Worm (Caenorhabditis elegans) whole organism, L4/young adult: ENCODE results near the gene Y54G2A.45.
A peak's percentile ranks its signal among the peaks of the same experiment; 100 is the strongest.

Experiments used
- W03F9.2 ChIP-seq: fragments of 150-350 bp; optimal IDR thresholded peaks from 2 replicates; lab custom pipeline; 2014; ENCODE audit warnings: missing biosample characterization, missing genetic modification characterization
- dao-5 ChIP-seq: sonication (generic microtip); optimal IDR thresholded peaks from 2 replicates; lab custom pipeline; 2016; ENCODE audit warnings: missing genotype, missing genetic modification characterization, moderate library complexity, missing compliant biosample characterization
- him-1 ChIP-seq: sonication (generic microtip); optimal IDR thresholded peaks from 2 replicates; lab custom pipeline; 2016; ENCODE audit warnings: missing genotype, missing genetic modification reagents, missing genetic modification characterization, missing compliant biosample characterization

The Y54G2A.45 gene

DNA sequence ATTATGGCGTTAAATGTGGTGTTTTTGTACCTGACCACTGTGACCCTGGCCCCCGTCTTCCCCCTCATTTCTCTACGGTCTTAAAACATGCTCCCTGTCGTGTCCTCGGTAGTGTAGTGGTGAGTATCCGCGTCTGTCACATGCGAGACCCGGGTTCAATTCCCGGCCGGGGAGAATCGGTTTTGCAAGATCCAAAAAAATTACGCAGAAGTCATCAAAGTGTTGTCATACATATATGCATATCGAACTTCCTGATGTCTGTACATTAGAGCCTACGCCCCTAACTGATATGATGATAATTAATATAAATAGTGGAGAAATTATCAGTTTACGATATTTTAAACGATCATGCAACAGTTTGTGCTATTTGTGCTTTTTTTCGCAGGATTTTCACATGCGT lies at the start of gene Y54G2A.45:
Gene Y54G2A.45, plus strand, starts transcription at position 333 of the 400 bp plus-strand sequence.
- peak; percentile 71 for TF ChIP-seq W03F9.2
- peak; percentile 1 for TF ChIP-seq him-1 (tag; lab: Kevin White, UChicago)
- peak; percentile 65 for TF ChIP-seq dao-5 (tag; lab: Kevin White, UChicago)

DNA sequence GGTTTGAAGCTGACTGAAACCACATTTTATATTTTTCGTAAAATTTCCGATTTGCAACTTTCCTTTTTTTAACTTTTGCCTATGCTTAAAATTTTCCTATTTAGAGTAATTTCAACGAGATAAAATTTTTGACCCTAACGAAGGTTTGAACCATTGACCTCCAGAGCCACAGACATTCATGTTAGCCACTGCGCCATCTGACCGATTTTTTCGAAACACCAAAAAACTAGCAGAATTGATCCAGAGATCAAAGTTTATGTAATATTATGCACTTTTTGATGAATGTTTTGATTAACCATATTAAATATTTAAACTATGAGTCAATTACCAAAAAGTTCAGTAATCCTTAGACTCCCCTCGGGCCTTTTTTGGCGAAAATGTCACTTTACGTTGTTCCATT lies 47.6 kb upstream of the Y54G2A.45 start:
- TF ChIP-seq W03F9.2: no peak
- TF ChIP-seq dao-5 (tag; lab: Kevin White, UChicago): no peak
- TF ChIP-seq him-1 (tag; lab: Kevin White, UChicago): no peak

DNA sequence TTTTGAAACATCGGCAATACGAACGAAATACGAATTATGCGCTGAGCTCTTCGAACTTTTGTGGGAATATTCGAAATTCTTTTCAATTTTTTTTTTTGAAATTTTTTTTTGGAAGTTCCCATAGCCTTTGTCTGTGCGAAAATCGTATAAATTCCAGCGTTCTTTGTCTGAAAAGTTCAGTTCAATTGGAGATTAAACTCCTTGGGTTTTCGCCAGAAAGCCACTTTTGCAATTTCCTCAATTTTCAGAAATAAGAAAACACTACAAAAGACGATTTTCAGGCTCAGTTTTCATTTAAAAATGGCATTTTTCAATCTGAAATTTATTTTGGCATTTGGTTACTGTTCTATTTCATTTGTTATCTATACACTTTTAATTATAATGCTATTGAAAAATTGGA lies 46.5 kb upstream of the Y54G2A.45 start, which contains the start of gene Y54G2A.38:
Gene Y54G2A.38, plus strand, starts transcription at position 301 of the 400 bp plus-strand sequence.
- TF ChIP-seq dao-5 (tag; lab: Kevin White, UChicago) (no peak), W03F9.2 (no peak)

DNA sequence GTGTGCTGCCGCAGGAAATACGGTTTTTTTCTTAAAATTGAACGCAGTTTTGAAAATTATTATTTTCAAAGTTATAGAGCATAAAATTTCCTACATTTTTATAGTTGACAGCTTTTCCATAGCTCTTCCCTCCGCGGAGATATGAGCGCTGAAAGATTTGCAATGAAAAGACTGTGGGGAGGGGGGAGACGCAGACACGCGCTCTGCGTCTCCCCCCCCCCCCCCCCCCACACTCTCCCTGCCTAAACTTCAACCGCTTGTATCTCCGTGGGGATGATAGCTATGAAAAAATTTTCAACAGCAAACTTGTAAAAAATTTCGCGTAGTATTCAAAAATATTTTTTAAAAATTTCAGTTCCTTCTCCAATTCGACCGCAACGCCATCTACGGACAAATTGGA lies 44.2 kb upstream of the Y54G2A.45 start:
- TF ChIP-seq W03F9.2 (no peak), dao-5 (tag; lab: Kevin White, UChicago) (no peak), him-1 (tag; lab: Kevin White, UChicago) (no peak)

DNA sequence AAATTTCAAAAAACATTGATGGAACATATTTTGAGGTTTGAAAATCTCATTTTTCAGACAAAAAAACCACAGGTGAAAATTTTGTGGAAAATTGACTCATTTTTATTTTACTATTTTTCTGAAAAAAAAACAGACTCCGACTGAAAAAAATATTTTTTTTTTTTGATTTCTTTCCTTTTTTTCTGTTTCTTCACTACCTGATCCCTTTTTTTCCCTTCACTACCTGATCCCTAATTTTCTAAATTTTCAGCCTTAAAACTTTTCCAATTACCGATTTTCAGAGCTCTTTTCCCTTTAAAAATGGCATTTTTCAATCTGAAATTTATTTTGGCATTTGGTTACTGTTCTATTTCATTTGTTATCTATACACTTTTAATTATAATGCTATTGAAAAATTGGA lies 43.3 kb upstream of the Y54G2A.45 start, which contains the start of gene Y54G2A.77:
Gene Y54G2A.77, plus strand, starts transcription at position 301 of the 400 bp plus-strand sequence.
- TF ChIP-seq W03F9.2 (no peak), him-1 (tag; lab: Kevin White, UChicago) (no peak), dao-5 (tag; lab: Kevin White, UChicago) (no peak)

DNA sequence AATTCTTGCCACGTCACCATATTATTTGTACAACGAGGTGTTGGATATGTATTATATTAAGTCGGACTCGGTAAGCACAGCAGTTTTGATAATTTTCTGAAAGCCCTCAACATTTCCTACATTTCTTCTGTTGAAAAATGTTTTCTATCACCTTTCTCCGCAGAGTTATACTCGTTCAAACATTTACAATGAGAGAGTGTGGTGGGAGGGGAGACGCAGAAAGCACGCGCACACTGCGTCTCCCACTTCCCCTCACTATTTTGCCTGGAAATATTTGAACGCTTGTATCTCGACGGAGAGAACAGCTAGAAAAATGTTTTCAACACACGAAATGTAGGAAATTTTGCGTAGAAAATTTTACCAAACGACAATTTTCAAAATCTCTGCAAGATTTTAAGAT lies 41.5 kb upstream of the Y54G2A.45 start:
- TF ChIP-seq W03F9.2 (no peak), dao-5 (tag; lab: Kevin White, UChicago) (no peak), him-1 (tag; lab: Kevin White, UChicago) (no peak)

DNA sequence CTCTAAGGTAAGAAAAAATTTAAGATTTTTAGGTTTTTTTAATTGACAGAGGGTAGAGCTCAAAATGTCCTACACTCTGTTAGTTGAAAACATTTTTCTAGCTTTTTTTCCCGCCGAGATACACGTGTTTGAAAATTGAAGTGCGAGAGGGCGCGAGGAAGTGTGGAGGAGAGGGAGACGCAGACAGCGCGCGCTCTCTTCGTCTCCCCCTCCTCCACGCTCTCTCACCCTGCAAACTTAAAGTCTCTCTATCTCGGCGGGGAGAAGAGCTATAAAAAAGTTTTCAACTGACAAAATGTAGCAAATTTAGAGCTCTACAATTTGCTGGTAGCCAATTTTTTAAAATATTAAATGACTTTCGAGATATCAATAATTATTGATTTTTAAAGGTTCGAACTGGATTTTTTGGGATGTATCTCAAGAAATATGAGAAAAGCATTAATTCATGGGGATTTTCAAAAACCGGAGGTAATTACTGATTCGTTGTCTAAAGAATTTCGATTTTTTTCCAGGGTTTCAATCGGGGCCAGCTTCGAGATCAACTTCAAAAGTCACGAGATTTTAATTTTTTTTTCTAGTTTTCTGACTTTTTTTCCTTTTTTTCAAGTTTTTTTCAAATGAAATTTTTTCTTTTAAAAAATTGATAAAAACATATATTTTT lies 40.5 kb upstream of the Y54G2A.45 start:
- no peak for TF ChIP-seq dao-5 (tag; lab: Kevin White, UChicago)
- TF ChIP-seq W03F9.2: no peak
- no peak for TF ChIP-seq him-1 (tag; lab: Kevin White, UChicago)

DNA sequence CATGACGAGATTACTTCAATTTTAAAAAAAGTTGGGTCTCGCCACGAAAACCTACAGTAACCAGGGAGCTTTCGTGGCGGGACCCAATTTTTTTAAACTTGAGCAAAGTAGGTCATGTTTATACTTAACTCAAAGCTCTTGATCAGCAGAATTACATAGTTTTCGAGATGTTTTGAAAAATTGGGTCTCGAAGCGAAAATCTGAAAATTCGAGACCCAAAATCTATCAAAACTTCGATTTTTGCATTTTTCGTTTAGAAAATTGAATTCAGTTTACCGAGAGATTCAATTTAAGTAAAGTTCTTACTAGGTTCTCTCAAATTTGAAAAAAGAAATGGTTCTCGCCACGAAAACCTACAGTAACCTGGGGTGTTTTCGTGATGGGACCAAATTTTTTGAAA lies 35.6 kb upstream of the Y54G2A.45 start:
- TF ChIP-seq him-1 (tag; lab: Kevin White, UChicago) (no peak), W03F9.2 (no peak), dao-5 (tag; lab: Kevin White, UChicago) (no peak)

DNA sequence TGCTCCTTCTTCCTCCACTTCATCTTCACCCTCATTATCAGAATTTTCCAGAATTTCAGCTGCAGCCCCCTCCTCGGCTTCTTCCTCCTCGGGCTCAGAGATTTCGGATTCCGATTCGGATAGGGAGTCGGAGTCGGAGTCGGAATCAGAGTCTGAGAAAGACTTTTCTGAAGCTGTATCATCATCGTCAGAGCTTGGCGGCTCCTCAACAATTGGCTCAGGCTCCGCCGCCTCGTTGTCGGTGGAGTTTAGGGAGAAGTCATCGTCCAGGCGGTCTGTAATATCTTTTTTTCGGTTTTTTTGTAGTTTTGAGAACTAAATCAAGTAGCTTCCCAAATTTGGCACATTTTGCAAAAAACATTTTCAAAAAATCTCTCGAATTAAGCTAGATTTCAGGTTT lies 34.8 kb upstream of the Y54G2A.45 start:
- TF ChIP-seq him-1 (tag; lab: Kevin White, UChicago) (no peak), dao-5 (tag; lab: Kevin White, UChicago) (no peak), W03F9.2 (no peak)

DNA sequence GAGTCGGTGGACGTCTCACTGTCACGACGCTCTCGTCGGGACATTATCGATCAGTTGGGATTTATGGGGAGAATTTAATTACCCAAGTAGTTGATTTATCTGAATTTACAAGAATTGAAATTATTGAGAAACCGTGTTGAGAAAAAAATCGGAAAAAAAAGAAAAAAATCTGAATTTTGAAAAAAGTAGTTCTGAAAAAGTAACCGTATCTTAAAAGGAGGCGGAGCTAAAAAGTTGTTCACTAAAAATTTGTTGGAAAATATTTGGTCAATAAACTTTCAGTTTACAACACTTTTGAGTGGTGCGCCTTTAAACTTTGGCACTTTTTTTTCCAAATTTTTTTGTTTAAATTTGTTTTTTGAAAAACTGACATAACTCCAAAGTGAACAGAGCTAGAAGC lies 34.0 kb upstream of the Y54G2A.45 start, which contains the start of gene Y54G2A.11:
Gene Y54G2A.11, minus strand, starts transcription at position 101 of the 400 bp plus-strand sequence.
- TF ChIP-seq dao-5 (tag; lab: Kevin White, UChicago) (no peak), him-1 (tag; lab: Kevin White, UChicago) (no peak), W03F9.2 (no peak)

DNA sequence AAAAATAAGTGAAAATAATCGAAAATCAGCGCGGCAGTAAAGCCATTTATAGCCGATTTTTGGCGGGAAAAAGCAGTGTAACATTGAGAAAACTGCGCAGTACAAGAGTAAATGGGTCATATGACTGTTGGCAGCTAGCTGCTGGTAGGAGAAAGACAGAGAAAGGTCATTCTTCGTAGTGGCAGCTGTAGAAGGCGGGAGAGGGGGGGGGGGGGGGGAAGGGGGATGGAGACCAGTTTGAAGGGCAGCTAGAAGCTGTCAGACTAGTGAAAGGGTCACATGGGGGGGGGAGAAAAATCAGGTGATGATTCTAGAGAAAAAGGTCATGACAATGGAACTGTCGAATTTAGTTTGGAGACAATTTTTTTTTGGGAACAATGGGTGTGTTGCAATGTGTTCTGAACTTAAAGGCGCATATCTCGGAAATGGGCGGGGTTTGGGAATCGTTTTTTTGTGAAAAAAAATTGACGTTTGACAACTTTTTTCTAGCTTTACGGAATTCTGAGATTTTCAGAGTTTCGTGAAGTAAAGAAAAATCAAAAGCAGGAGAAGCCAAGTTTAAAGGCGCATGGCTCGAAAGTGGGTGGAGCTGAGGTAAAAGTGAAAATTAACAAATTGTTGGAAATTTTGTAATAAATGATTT lies 33.3 kb upstream of the Y54G2A.45 start:
- TF ChIP-seq him-1 (tag; lab: Kevin White, UChicago) (no peak), dao-5 (tag; lab: Kevin White, UChicago) (no peak), W03F9.2 (no peak)

DNA sequence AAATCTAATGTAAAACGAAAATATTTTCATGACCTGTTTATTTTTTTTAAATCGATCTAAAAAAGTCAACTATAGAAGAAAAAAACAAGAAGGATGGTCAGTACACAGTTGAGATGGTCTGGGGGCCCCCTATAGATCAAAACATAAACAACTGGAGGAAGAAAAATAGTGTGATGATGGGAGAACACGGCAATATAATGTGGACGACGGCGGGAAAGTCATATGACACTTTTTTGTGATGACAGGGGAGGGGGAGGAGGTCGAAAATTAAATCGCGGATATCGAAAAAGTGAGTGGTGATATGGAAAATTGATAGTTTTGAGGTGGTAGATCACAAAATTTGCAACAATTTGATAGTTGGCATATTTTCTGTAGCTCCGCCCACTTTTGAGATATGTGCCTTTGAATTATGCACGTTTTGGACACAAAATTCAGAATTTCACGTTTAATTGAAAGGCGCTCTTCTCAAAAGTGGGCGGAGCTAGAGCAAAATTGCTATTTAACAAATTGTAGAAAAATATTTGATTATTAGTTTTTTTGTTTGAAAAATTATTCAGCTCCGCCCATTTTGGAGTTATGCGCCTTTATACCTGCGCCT lies 32.2 kb upstream of the Y54G2A.45 start:
- TF ChIP-seq him-1 (tag; lab: Kevin White, UChicago) (no peak), dao-5 (tag; lab: Kevin White, UChicago) (no peak), W03F9.2 (no peak)

DNA sequence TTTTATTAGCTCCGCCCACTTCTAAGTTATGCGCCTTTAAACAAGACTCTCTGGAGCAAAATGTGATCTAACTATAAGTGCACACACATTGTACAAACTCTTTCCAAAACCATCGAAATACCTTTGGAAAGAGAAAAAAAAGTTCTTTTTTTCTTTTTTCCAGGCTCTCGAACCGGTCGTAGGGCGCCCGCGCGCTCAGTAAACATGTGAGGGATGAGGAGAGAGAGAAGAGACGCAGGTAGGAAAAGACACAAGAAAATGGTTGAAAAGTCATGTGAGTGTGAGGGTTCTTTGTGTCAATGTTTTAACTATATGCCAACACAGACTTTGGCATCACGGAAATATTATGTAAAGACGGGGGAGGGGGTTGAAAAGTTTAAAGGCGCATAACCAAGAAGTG lies 31.2 kb upstream of the Y54G2A.45 start:
- TF ChIP-seq W03F9.2: peak; percentile 43
- TF ChIP-seq dao-5 (tag; lab: Kevin White, UChicago): no peak

DNA sequence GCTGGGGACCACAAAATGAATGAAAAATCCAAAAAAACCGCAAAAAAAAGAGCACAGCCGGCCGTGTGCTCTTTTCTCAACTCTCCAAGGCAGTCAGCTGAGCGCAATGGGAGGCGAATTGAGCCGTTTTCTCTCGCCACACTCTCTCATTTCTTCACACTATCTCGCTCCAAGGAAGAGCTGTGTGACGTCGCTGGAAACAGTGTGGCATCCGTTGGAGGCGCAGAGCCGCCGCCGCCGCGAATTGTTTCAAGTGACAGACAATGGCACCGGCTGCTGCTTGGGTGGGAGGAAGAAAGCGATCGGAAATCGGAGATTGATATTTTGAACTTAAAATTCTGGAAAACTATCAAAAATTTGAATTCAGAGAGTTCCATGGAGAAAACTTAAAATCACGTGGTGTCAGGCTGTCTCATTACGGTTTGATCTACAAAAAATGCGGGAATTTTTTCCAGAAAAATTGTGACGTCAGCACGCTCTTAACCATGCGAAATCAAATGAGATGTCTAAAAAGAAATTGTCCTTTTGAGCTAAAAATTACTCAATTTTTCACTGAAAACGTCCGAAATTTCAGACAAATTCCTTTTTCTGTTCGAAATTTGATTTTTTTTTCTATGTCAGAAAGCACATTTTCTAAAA lies 29.5 kb upstream of the Y54G2A.45 start:
- TF ChIP-seq him-1 (tag; lab: Kevin White, UChicago): no peak
- TF ChIP-seq dao-5 (tag; lab: Kevin White, UChicago): no peak
- no peak for TF ChIP-seq W03F9.2
